Worm (Caenorhabditis elegans) whole organism, early embryonic: Measurements from ENCODE around the gene fbxa-143.

Experiments
- F13C5.2 ChIP-seq: sonication (generic microtip); optimal IDR thresholded peaks from 2 replicates; lab custom pipeline; 2017; ENCODE audit warnings: mild to moderate bottlenecking, missing genetic modification characterization, inconsistent platforms, missing compliant biosample characterization
- ama-1 ChIP-seq: fragments of 150-350 bp; optimal IDR thresholded peaks from 2 replicates; lab custom pipeline; 2014
- ceh-13 ChIP-seq: fragments of 200-800 bp; sonication (Bioruptor generic); optimal IDR thresholded peaks from 2 replicates; lab custom pipeline; 2018; ENCODE audit warnings: mild to moderate bottlenecking, missing genetic modification characterization, missing compliant biosample characterization
- ceh-36 ChIP-seq: sonication (generic microtip); optimal IDR thresholded peaks from 2 replicates; lab custom pipeline; 2016; ENCODE audit warnings: missing genetic modification characterization, inconsistent platforms, missing compliant biosample characterization
- ets-7 ChIP-seq: sonication (generic microtip); optimal IDR thresholded peaks from 2 replicates; lab custom pipeline; 2016; ENCODE audit warnings: missing genotype, missing genetic modification characterization, missing compliant biosample characterization
- flt-1 ChIP-seq: fragments of 200-800 bp; sonication (Bioruptor generic); IDR thresholded peaks from 2 replicates; pipeline ENCODE4 v1.3.6; 2022; ENCODE audit warnings: missing genetic modification characterization, missing compliant biosample characterization
- hmg-4 ChIP-seq: fragments of 200-800 bp; sonication (Bioruptor generic); optimal IDR thresholded peaks from 2 replicates; lab custom pipeline; 2018; ENCODE audit warnings: mild to moderate bottlenecking, missing genetic modification characterization, missing compliant biosample characterization
- sea-1 ChIP-seq: fragments of 200-800 bp; sonication (Bioruptor generic); conservative IDR thresholded peaks from 2 replicates; pipeline ENCODE4 v1.3.6; 2022; ENCODE audit warnings: missing genetic modification characterization, missing compliant biosample characterization
- tbx-11 ChIP-seq: fragments of 200-800 bp; sonication (Bioruptor generic); IDR thresholded peaks from 2 replicates; pipeline ENCODE4 v1.3.6; 2022; ENCODE audit warnings: missing genetic modification characterization, missing compliant biosample characterization
- tbx-37 ChIP-seq: fragments of 200-800 bp; sonication (Bioruptor generic); conservative IDR thresholded peaks from 2 replicates; pipeline ENCODE4 v1.3.6; 2022; ENCODE audit warnings: missing genetic modification reagents, missing genetic modification characterization, missing compliant biosample characterization
- tra-4 ChIP-seq: sonication (generic microtip); optimal IDR thresholded peaks from 2 replicates; lab custom pipeline; 2017; ENCODE audit warnings: missing genetic modification characterization, missing compliant biosample characterization

DNA sequence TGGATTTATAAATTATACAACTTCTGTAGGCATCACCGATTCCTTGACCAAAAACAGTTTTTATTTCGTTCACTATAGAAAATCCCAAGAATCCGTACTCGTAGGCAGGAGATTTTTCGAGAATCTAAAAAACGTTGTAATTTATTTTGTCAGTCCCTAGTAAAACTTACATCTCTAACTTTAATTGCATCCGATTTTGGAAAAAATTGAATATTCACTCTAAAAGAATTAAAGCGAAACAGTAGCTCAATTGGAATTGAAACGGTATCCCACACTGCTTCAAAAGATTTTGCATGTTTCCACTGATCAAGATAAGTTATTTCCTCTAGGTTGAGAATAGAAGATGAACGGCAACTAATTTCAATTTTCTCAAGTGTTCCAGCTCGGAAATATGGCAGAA lies 3.9 kb upstream of the fbxa-143 start, which contains the start of gene fbxa-142:
- no peak for TF ChIP-seq F13C5.2 (tag; lab: Kevin White, UChicago)
- TF ChIP-seq ama-1 (lab: Kevin White, UChicago) = no peak
- TF ChIP-seq ceh-36 (tag; lab: Kevin White, UChicago) = no peak
- TF ChIP-seq hmg-4 = no peak
- no peak for TF ChIP-seq flt-1
- TF ChIP-seq sea-1 (GFP tag; lab: Robert Waterston, UW) = no peak
- no peak for TF ChIP-seq tbx-11
- no peak for TF ChIP-seq ceh-13 (GFP tag; lab: Kevin White, UChicago)
- no peak for TF ChIP-seq tbx-37 (GFP tag; lab: Robert Waterston, UW)
- TF ChIP-seq ets-7 (tag; lab: Kevin White, UChicago) = no peak
- no peak for TF ChIP-seq tra-4 (tag; lab: Kevin White, UChicago)
